Worm (Caenorhabditis elegans) whole organism, young adult: Measurements from ENCODE around the gene C14A4.9.

Experiments
- B0336.3 ChIP-seq: fragments of 200-800 bp; sonication (Bioruptor generic); IDR thresholded peaks from 2 replicates; pipeline ENCODE4 v1.3.6; 2022; ENCODE audit warnings: missing genetic modification characterization, missing compliant biosample characterization
- F22D6.2 ChIP-seq: sonication (generic microtip); optimal IDR thresholded peaks from 2 replicates; lab custom pipeline; 2016; ENCODE audit warnings: mild to moderate bottlenecking, missing genetic modification characterization, missing compliant biosample characterization
- F23B12.7 ChIP-seq: sonication (generic microtip); optimal IDR thresholded peaks from 2 replicates; lab custom pipeline; 2017; ENCODE audit warnings: missing genetic modification characterization, mild to moderate bottlenecking, missing compliant biosample characterization, antibody characterized with exemption, moderate library complexity; ENCODE audit not compliant: insufficient read depth
- akir-1 ChIP-seq: fragments of 200-800 bp; sonication (Bioruptor generic); optimal IDR thresholded peaks from 2 replicates; lab custom pipeline; 2018; ENCODE audit warnings: mild to moderate bottlenecking, missing genetic modification characterization, moderate library complexity, missing compliant biosample characterization
- atf-7 ChIP-seq: sonication (generic microtip); optimal IDR thresholded peaks from 2 replicates; lab custom pipeline; 2017; ENCODE audit warnings: mild to moderate bottlenecking, missing genetic modification characterization, missing compliant biosample characterization
- attf-5 ChIP-seq: fragments of 200-800 bp; sonication (Bioruptor generic); optimal IDR thresholded peaks from 2 replicates; lab custom pipeline; 2018; ENCODE audit warnings: mild to moderate bottlenecking, missing genetic modification characterization, missing compliant biosample characterization
- attf-6 ChIP-seq: fragments of 200-800 bp; sonication (Bioruptor generic); IDR thresholded peaks from 2 replicates; pipeline ENCODE4 v1.3.6; 2022; ENCODE audit warnings: missing genetic modification reagents, missing genetic modification characterization, missing compliant biosample characterization
- bed-2 ChIP-seq: fragments of 200-800 bp; sonication (Bioruptor generic); IDR thresholded peaks from 2 replicates; pipeline ENCODE4 v1.3.6; 2022; ENCODE audit warnings: missing genetic modification reagents, missing genetic modification characterization, missing compliant biosample characterization
- ccch-3 ChIP-seq: fragments of 200-800 bp; sonication (Bioruptor generic); optimal IDR thresholded peaks from 2 replicates; lab custom pipeline; 2018; ENCODE audit warnings: mild to moderate bottlenecking, missing genetic modification characterization, missing compliant biosample characterization
- ceh-100 ChIP-seq: fragments of 200-800 bp; sonication (Bioruptor generic); IDR thresholded peaks from 2 replicates; pipeline ENCODE4 v1.3.6; 2022; ENCODE audit warnings: missing genetic modification reagents, missing genetic modification characterization, missing compliant biosample characterization
- ceh-79 ChIP-seq: sonication (generic microtip); optimal IDR thresholded peaks from 2 replicates; lab custom pipeline; 2017; ENCODE audit warnings: mild to moderate bottlenecking, missing genetic modification characterization, missing compliant biosample characterization
- die-1 ChIP-seq: sonication (generic microtip); optimal IDR thresholded peaks from 2 replicates; lab custom pipeline; 2016; ENCODE audit warnings: missing genotype, mild to moderate bottlenecking, missing genetic modification characterization, missing compliant biosample characterization
- efl-1 ChIP-seq: fragments of 150-350 bp; optimal IDR thresholded peaks from 2 replicates; lab custom pipeline; 2014; ENCODE audit warnings: missing biosample characterization, missing genetic modification reagents, missing genetic modification characterization
- hlh-26 ChIP-seq: fragments of 200-800 bp; sonication (Bioruptor generic); conservative IDR thresholded peaks from 2 replicates; pipeline ENCODE4 v1.3.6; 2022; ENCODE audit warnings: missing genetic modification reagents, missing genetic modification characterization, missing compliant biosample characterization
- hmg-1.2 ChIP-seq: fragments of 200-800 bp; sonication (Bioruptor generic); IDR thresholded peaks from 2 replicates; pipeline ENCODE4 v1.3.6; 2022; ENCODE audit warnings: missing genetic modification reagents, missing genetic modification characterization, missing compliant biosample characterization
- lag-1 ChIP-seq: fragments of 200-800 bp; sonication (Bioruptor generic); IDR thresholded peaks from 2 replicates; pipeline ENCODE4 v1.3.6; 2022; ENCODE audit warnings: missing genetic modification reagents, missing genetic modification characterization, missing compliant biosample characterization
- let-526 ChIP-seq: fragments of 200-800 bp; sonication (Bioruptor generic); IDR thresholded peaks from 2 replicates; pipeline ENCODE4 v1.3.6; 2022; ENCODE audit warnings: missing genetic modification reagents, missing genetic modification characterization, missing compliant biosample characterization
- lin-26 ChIP-seq: fragments of 200-800 bp; sonication (Bioruptor generic); IDR thresholded peaks from 2 replicates; pipeline ENCODE4 v1.3.6; 2022; ENCODE audit warnings: missing genetic modification reagents, missing genetic modification characterization, missing compliant biosample characterization
- lin-35 ChIP-seq, 3 experiments: fragments of 150-350 bp in 2 of 3; sonication (generic microtip) in 1 of 3; optimal IDR thresholded peaks; 2 replicates each; lab custom pipeline; 2014 to 2018; ENCODE audit warnings: missing biosample characterization in 3 of 3, missing genetic modification characterization in 3 of 3, missing genetic modification reagents in 3 of 3
- lin-40 ChIP-seq: sonication (generic microtip); optimal IDR thresholded peaks from 2 replicates; lab custom pipeline; 2016; ENCODE audit warnings: missing genetic modification characterization, mild to moderate bottlenecking, missing compliant biosample characterization, missing genotype, missing genetic modification reagents
- lir-1 ChIP-seq: fragments of 200-800 bp; sonication (Bioruptor generic); conservative IDR thresholded peaks from 2 replicates; pipeline ENCODE4 v1.3.6; 2022; ENCODE audit warnings: missing genetic modification reagents, missing genetic modification characterization, missing compliant biosample characterization
- lsl-1 ChIP-seq: fragments of 200-800 bp; sonication (Bioruptor generic); optimal IDR thresholded peaks from 2 replicates; lab custom pipeline; 2018; ENCODE audit warnings: mild to moderate bottlenecking, missing genetic modification characterization, moderate library complexity, missing compliant biosample characterization
- madf-6 ChIP-seq: fragments of 200-800 bp; sonication (Bioruptor generic); IDR thresholded peaks from 2 replicates; pipeline ENCODE4 v1.3.6; 2022; ENCODE audit warnings: missing genetic modification reagents, missing genetic modification characterization, missing compliant biosample characterization
- mcd-1 ChIP-seq: fragments of 200-800 bp; sonication (Bioruptor generic); IDR thresholded peaks from 2 replicates; pipeline ENCODE4 v1.3.6; 2022; ENCODE audit warnings: missing genetic modification reagents, missing genetic modification characterization, missing compliant biosample characterization
- nfya-1 ChIP-seq: sonication (generic microtip); optimal IDR thresholded peaks from 2 replicates; lab custom pipeline; 2017; ENCODE audit warnings: antibody characterized with exemption, missing compliant biosample characterization, missing genetic modification characterization, borderline replicate concordance; ENCODE audit not compliant: insufficient read depth
- nfya-2 ChIP-seq: fragments of 200-800 bp; sonication (Bioruptor generic); IDR thresholded peaks from 2 replicates; pipeline ENCODE4 v1.3.6; 2022; ENCODE audit warnings: missing genetic modification reagents, missing genetic modification characterization, missing compliant biosample characterization
- nhr-80 ChIP-seq: sonication (generic microtip); optimal IDR thresholded peaks from 2 replicates; lab custom pipeline; 2016; ENCODE audit warnings: missing genetic modification characterization, missing compliant biosample characterization
- nhr-90 ChIP-seq: sonication (generic microtip); optimal IDR thresholded peaks from 2 replicates; lab custom pipeline; 2016; ENCODE audit warnings: missing genotype, mild to moderate bottlenecking, missing genetic modification characterization, missing compliant biosample characterization
- pbrm-1 ChIP-seq: fragments of 200-800 bp; sonication (Bioruptor generic); IDR thresholded peaks from 2 replicates; pipeline ENCODE4 v1.3.6; 2022; ENCODE audit warnings: missing genetic modification reagents, missing genetic modification characterization, missing compliant biosample characterization
- pha-4 ChIP-seq: fragments of 150-350 bp; sonication (generic microtip); optimal IDR thresholded peaks from 2 replicates; lab custom pipeline; 2014; ENCODE audit warnings: missing biosample characterization, missing genetic modification reagents, missing genetic modification characterization
- rpc-1 ChIP-seq, 2 experiments: fragments of 150-350 bp in 1 of 2; sonication (generic microtip) in 1 of 2; optimal IDR thresholded peaks; 2 replicates each; lab custom pipeline; 2014 to 2018; ENCODE audit warnings: missing biosample characterization in 1 of 2, missing genetic modification characterization in 1 of 2, missing genetic modification reagents in 1 of 2, missing genotype in 1 of 2
- sdz-38 ChIP-seq: sonication (generic microtip); optimal IDR thresholded peaks from 2 replicates; lab custom pipeline; 2016; ENCODE audit warnings: missing genotype, missing genetic modification characterization, missing compliant biosample characterization
- snpc-3.4 ChIP-seq: sonication (generic microtip); optimal IDR thresholded peaks from 2 replicates; lab custom pipeline; 2017; ENCODE audit warnings: missing genetic modification characterization, mild to moderate bottlenecking, missing compliant biosample characterization, antibody characterized with exemption, moderate library complexity, missing genotype, missing genetic modification reagents
- somi-1 ChIP-seq: fragments of 200-800 bp; sonication (Bioruptor generic); optimal IDR thresholded peaks from 2 replicates; lab custom pipeline; 2018; ENCODE audit warnings: mild to moderate bottlenecking, missing genetic modification characterization, missing compliant biosample characterization
- tlf-1 ChIP-seq: fragments of 200-800 bp; sonication (Bioruptor generic); optimal IDR thresholded peaks from 2 replicates; lab custom pipeline; 2018; ENCODE audit warnings: mild to moderate bottlenecking, missing genetic modification characterization, missing compliant biosample characterization
- unc-62 ChIP-seq: fragments of 150-350 bp; optimal IDR thresholded peaks from 2 replicates; lab custom pipeline; 2014; ENCODE audit warnings: missing biosample characterization, missing genetic modification reagents, missing genetic modification characterization
- xnd-1 ChIP-seq: sonication (generic microtip); optimal IDR thresholded peaks from 2 replicates; lab custom pipeline; 2016; ENCODE audit warnings: missing genotype, missing genetic modification reagents, missing genetic modification characterization, missing compliant biosample characterization
- zfh-2 ChIP-seq: fragments of 200-800 bp; sonication (Bioruptor generic); conservative IDR thresholded peaks from 2 replicates; pipeline ENCODE4 v1.3.6; 2022; ENCODE audit warnings: missing genetic modification reagents, missing genetic modification characterization, missing compliant biosample characterization
- ztf-26 ChIP-seq: sonication (generic microtip); optimal IDR thresholded peaks from 2 replicates; lab custom pipeline; 2017; ENCODE audit warnings: missing genetic modification characterization, missing compliant biosample characterization
- ztf-28 ChIP-seq: fragments of 200-800 bp; sonication (Bioruptor generic); IDR thresholded peaks from 2 replicates; pipeline ENCODE4 v1.3.6; 2022; ENCODE audit warnings: missing genetic modification reagents, missing genetic modification characterization, missing compliant biosample characterization

C14A4.9 gene

DNA sequence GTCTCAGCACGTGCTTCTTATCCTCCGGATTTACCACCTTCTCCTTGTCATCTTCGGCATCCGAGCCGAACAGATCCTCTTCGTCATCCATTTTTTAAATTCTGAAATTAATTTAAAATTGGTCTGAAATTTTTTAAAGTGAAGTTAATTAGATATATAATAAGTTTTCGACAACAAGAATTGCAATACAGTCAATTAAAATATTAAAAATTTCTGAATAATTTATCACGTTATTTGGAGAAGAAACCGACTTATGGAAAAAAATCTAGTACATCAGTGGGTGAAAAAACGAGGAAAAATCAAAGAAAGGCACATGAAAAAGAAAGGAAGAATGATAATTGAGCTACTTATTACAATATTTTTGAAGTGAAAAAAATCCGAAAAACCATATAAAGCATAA, 6.4 kb downstream of the C14A4.9 start, which contains the start of gene taf-13:
Gene taf-13, minus strand, starts transcription at position 101 of the 400 bp plus-strand sequence.
- TF ChIP-seq akir-1, result no peak
- no peak for TF ChIP-seq tlf-1 (GFP tag; lab: Kevin White, UChicago)
- TF ChIP-seq let-526, result no peak
- no peak for TF ChIP-seq lag-1 (GFP tag; lab: Robert Waterston, UW)
- TF ChIP-seq zfh-2, result no peak
- no peak for TF ChIP-seq pbrm-1
- no peak for TF ChIP-seq ztf-28 (GFP tag; lab: Robert Waterston, UW)
- no peak for TF ChIP-seq lin-40
- TF ChIP-seq lir-1 (GFP tag; lab: Robert Waterston, UW), result no peak
- no peak for TF ChIP-seq madf-6 (GFP tag; lab: Robert Waterston, UW)
- no peak for TF ChIP-seq xnd-1
- TF ChIP-seq, all 124 proteins: peak for 0

ce11 chrII:10607238-10607961, 8.3 kb downstream of the C14A4.9 start, which contains the start of gene ccm-3:
Gene ccm-3 (minus strand): TSS chrII:10607275.
- TF ChIP-seq nhr-80 (tag; lab: Kevin White, UChicago) (peak; percentile 32), F22D6.2 (no peak), hlh-26 (no peak), nfya-1 (tag; lab: Kevin White, UChicago) (no peak), somi-1 (no peak), attf-5 (GFP tag; lab: Kevin White, UChicago) (peak; percentile 79), snpc-3.4 (no peak), F23B12.7 (peak; percentile 1), lsl-1 (GFP tag; lab: Kevin White, UChicago) (no peak), efl-1 (peak; percentile 10), sdz-38 (tag; lab: Kevin White, UChicago) (no peak), ceh-100 (peak; percentile 69; the same call in 1 of the 2 replicates), mcd-1 (GFP tag; lab: Robert Waterston, UW) (peak; percentile 84), die-1 (tag; lab: Kevin White, UChicago) (no peak), hmg-1.2 (GFP tag; lab: Robert Waterston, UW) (peak; percentile 32; the same call in 1 of the 2 replicates), atf-7 (tag; lab: Kevin White, UChicago) (no peak), lin-35 (GFP tag; optimal IDR thresholded peaks at IDR 0.05; lab: Kevin White, UChicago) (peak in 1 of 3 experiments; percentile 36), unc-62 (GFP tag; lab: Kevin White, UChicago) (no peak), ceh-79 (tag; lab: Kevin White, UChicago) (no peak)

ce11 chrII:10608821-10609220, 9.7 kb downstream of the C14A4.9 start:
- TF ChIP-seq rpc-1 (optimal IDR thresholded peaks at IDR 0.05; lab: Kevin White, UChicago) (no peak), rpc-1 (tag; optimal IDR thresholded peaks at IDR 0.05; lab: Kevin White, UChicago) (no peak), ccch-3 (GFP tag; lab: Kevin White, UChicago) (no peak), nfya-2 (GFP tag; lab: Robert Waterston, UW) (no peak), lin-26 (no peak), ztf-26 (tag; lab: Kevin White, UChicago) (no peak), nhr-90 (tag; lab: Kevin White, UChicago) (no peak), pha-4 (tag; lab: Kevin White, UChicago) (no peak), bed-2 (GFP tag; lab: Robert Waterston, UW) (no peak), attf-6 (GFP tag; lab: Robert Waterston, UW) (no peak), B0336.3 (GFP tag; lab: Robert Waterston, UW) (no peak)
